Worm (Caenorhabditis elegans) whole organism, midembryonic: ENCODE results near the gene C06A8.8.

ENCODE experiments used
- T22C8.4 ChIP-seq: fragments of 200-800 bp; sonication (Bioruptor generic); IDR thresholded peaks from 2 replicates; pipeline ENCODE4 v1.3.6; 2022; ENCODE audit warnings: missing genetic modification characterization, missing compliant biosample characterization
- cog-1 ChIP-seq: sonication (generic microtip); optimal IDR thresholded peaks from 2 replicates; lab custom pipeline; 2016; ENCODE audit warnings: missing genetic modification characterization, missing compliant biosample characterization
- flt-1 ChIP-seq: fragments of 200-800 bp; sonication (Bioruptor generic); IDR thresholded peaks from 2 replicates; pipeline ENCODE4 v1.3.6; 2022; ENCODE audit warnings: missing genetic modification characterization, missing compliant biosample characterization
- klf-2 ChIP-seq: fragments of 200-800 bp; sonication (Bioruptor generic); conservative IDR thresholded peaks from 2 replicates; pipeline ENCODE4 v1.3.6; 2022; ENCODE audit warnings: missing genetic modification reagents, missing genetic modification characterization, missing compliant biosample characterization
- med-1 ChIP-seq: sonication (generic microtip); optimal IDR thresholded peaks from 2 replicates; lab custom pipeline; 2017; ENCODE audit warnings: missing genetic modification characterization, mild to moderate bottlenecking, missing compliant biosample characterization, antibody characterized with exemption, missing genetic modification reagents; ENCODE audit not compliant: insufficient read depth
- ref-1 ChIP-seq: fragments of 200-800 bp; sonication (Bioruptor generic); conservative IDR thresholded peaks from 2 replicates; pipeline ENCODE4 v1.3.6; 2022; ENCODE audit warnings: missing genetic modification reagents, missing genetic modification characterization, missing compliant biosample characterization
- tab-1 ChIP-seq: fragments of 200-800 bp; sonication (Bioruptor generic); IDR thresholded peaks from 2 replicates; pipeline ENCODE4 v1.3.6; 2022; ENCODE audit warnings: missing genetic modification characterization, missing compliant biosample characterization
- ztf-23 ChIP-seq: fragments of 200-800 bp; sonication (Bioruptor generic); IDR thresholded peaks from 2 replicates; pipeline ENCODE4 v1.3.6; 2022; ENCODE audit warnings: missing genetic modification reagents, missing genetic modification characterization, missing compliant biosample characterization
- ztf-29 ChIP-seq: fragments of 200-800 bp; sonication (Bioruptor generic); IDR thresholded peaks from 2 replicates; pipeline ENCODE4 v1.3.6; 2022; ENCODE audit warnings: missing genetic modification reagents, missing genetic modification characterization, missing compliant biosample characterization

C06A8.8 gene

DNA sequence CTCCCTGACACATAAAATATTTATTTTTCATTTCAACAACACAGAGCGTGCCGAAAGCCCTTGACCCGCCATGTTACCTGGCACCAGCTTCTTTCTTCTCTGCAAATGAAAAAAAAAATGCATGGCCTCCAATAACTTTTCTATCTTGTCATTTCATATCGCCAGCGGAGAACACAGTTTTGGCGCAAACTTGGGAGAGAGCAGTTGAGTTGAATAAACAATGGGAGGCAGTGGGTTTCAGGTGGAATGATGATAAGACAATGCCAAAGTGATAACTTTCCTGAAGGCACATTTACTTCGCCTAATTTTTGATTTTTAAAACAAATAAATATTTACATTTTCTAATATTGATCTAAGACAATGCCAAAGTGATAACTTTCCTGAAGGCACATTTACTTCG lies 29.4 kb upstream of the C06A8.8 start:
- TF ChIP-seq ref-1 (GFP tag; lab: Robert Waterston, UW) (no peak), cog-1 (tag; lab: Kevin White, UChicago) (no peak), klf-2 (GFP tag; lab: Robert Waterston, UW) (no peak), ztf-29 (no peak), ztf-23 (no peak), tab-1 (GFP tag; lab: Robert Waterston, UW) (no peak), med-1 (GFP tag; lab: Kevin White, UChicago) (no peak), T22C8.4 (no peak), flt-1 (GFP tag; lab: Robert Waterston, UW) (no peak)

DNA sequence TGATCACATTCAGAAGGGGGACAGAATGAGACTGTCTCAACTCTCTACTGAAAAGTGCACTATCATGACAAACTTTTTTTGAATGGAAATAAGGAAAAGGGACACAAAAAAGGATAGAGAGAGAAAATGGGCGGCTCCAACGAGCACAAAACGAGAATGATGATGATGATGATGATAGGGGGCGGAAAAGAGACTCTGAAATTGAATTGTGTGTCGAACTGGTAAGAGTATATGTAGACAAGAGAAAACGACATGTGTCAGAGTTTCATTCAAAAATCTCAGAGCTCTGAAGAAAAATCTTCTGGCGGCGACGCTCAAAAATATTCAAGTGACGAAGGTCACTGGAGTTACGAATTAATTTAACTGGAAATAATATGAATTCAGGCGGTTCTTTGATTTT lies 23.5 kb upstream of the C06A8.8 start:
- TF ChIP-seq ztf-23 (no peak), ztf-29 (no peak), klf-2 (GFP tag; lab: Robert Waterston, UW) (no peak), cog-1 (tag; lab: Kevin White, UChicago) (no peak), T22C8.4 (no peak), ref-1 (GFP tag; lab: Robert Waterston, UW) (no peak), med-1 (GFP tag; lab: Kevin White, UChicago) (no peak), tab-1 (GFP tag; lab: Robert Waterston, UW) (no peak), flt-1 (GFP tag; lab: Robert Waterston, UW) (no peak)

DNA sequence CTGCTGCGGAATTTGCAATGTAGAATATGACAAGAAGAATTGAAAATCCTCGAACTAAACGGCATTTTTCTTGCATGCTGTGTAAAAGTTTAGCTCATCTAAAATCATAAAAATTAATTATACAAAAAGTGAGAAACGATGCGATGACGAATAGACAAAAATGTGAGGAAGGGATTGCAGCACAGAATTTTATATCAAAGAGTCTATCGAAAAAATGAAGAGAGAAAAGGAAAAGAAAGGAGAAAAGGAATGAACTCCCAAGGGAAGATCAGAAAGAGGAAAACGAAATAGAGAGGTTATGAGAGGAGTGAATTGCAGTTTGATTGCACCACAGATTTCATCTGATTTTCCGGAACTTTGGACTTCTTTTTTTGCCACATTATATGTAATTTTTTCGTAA lies 22.4 kb upstream of the C06A8.8 start, which contains the start of gene glr-4:
glr-4 (minus strand) TSS at position 101 of the 400 bp plus-strand sequence.
- no peak for TF ChIP-seq T22C8.4
- TF ChIP-seq med-1 (GFP tag; lab: Kevin White, UChicago), result no peak
- TF ChIP-seq ztf-23, result no peak
- TF ChIP-seq klf-2 (GFP tag; lab: Robert Waterston, UW), result no peak

DNA sequence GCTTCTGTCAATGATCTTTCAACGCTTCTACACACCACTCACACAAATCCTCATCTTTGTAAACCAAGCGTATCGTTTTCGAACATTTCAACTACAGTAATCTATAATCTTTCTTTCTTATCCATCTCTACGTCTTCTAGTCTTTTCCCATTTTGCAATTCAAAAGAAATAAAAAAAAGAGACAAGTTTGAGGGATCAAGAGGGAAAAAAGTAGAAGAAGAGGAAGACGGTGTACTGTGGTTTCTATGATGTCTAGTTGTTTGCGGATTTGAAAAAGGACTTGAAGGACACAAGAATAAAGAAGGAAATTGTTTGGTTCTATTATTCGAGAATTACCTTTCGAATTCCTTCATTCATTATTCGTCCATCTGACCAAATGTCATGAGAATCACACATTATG lies 20.7 kb upstream of the C06A8.8 start:
- no peak for TF ChIP-seq flt-1 (GFP tag; lab: Robert Waterston, UW)
- no peak for TF ChIP-seq cog-1 (tag; lab: Kevin White, UChicago)
- no peak for TF ChIP-seq T22C8.4
- TF ChIP-seq ref-1 (GFP tag; lab: Robert Waterston, UW), result no peak
- no peak for TF ChIP-seq tab-1 (GFP tag; lab: Robert Waterston, UW)

DNA sequence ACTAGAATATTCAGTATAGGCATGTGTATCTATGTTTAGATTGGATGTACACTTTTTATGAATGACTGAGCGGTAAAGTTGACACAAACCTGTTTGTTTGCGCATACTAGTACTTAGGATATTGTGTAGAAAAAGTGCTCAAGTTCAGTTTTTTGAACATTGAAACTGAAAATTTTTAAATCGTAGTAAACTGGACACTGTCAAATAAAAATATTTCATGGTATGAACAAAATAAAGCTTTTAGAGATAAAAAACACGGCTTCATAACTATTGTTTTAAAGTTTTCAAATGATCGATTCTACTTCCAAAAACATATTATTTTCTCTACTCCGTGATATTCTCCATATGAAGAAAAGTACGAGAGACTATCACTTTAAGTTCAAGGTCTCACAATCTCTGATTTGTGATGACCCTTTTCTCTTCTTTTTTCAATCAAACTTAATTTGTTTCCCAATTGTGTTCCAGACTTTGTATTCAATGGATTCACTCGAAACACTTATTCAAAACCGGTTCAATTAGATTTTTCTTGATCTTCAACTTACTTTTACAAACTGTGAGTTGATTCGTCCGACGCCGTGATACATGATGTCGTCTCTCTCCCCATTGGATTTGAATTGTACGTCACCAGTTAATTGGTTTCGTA lies 19.7 kb upstream of the C06A8.8 start:
- no peak for TF ChIP-seq flt-1 (GFP tag; lab: Robert Waterston, UW)
- no peak for TF ChIP-seq cog-1 (tag; lab: Kevin White, UChicago)
- TF ChIP-seq T22C8.4, result no peak
- TF ChIP-seq ztf-29, result no peak
- TF ChIP-seq ref-1 (GFP tag; lab: Robert Waterston, UW), result no peak
- TF ChIP-seq tab-1 (GFP tag; lab: Robert Waterston, UW), result no peak
- TF ChIP-seq med-1 (GFP tag; lab: Kevin White, UChicago), result no peak
- no peak for TF ChIP-seq ztf-23
- no peak for TF ChIP-seq klf-2 (GFP tag; lab: Robert Waterston, UW)

DNA sequence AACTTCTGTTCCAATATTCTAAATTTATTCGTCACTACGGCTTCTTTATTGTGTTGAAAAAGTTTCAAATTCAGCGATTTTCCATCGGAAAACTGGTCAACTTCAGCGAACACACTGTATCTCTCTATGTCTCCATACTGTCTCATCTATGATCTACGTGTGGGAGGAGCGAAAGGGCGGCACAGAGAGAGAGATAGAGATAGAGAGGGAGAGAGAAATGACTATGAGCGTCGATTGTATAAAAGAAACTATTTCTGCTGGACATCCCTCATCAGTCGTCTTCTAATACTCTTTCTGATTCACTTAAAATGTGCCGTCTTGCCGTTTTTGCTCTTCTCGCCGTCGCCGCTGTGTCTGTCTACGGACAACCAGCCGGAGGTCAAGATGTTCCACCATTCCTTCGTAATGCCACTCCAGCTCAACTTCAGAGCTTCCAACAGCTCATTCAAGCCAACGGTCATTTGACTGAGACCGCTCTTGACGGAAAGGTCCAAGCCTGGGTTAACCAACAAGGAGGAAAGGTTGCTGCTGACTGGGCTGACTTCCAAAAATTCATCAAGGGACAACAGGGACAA lies 18.6 kb upstream of the C06A8.8 start, which contains the start of gene srlf-1:
srlf-1 (plus strand) TSS at position 268 of the 575 bp plus-strand sequence.
- TF ChIP-seq flt-1 (GFP tag; lab: Robert Waterston, UW), result no peak
- no peak for TF ChIP-seq ztf-23
- no peak for TF ChIP-seq T22C8.4
- no peak for TF ChIP-seq klf-2 (GFP tag; lab: Robert Waterston, UW)
- no peak for TF ChIP-seq tab-1 (GFP tag; lab: Robert Waterston, UW)
- no peak for TF ChIP-seq ref-1 (GFP tag; lab: Robert Waterston, UW)
- TF ChIP-seq med-1 (GFP tag; lab: Kevin White, UChicago), result no peak
- TF ChIP-seq cog-1 (tag; lab: Kevin White, UChicago), result no peak
- no peak for TF ChIP-seq ztf-29

DNA sequence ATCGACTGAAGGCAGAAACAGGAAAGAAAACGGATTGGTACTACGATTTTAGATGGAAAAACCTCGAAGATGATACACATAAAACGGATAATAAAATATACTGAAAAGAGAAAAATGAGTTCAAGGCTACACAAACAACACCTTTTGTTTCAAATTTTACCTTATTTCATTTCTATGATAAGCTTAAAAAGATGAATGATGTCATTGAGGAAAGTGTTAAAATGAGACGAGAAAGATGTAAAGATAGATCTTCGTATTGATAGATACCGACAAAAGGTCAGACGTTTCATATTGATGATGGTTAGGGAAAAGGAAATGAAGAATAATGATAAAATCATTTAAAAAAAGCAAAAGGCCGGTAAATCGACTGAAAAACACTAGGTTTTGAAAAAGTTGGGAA lies 17.8 kb upstream of the C06A8.8 start:
- TF ChIP-seq med-1 (GFP tag; lab: Kevin White, UChicago) (no peak), cog-1 (tag; lab: Kevin White, UChicago) (no peak), ref-1 (GFP tag; lab: Robert Waterston, UW) (no peak), ztf-23 (no peak), T22C8.4 (no peak), flt-1 (GFP tag; lab: Robert Waterston, UW) (no peak), ztf-29 (no peak), tab-1 (GFP tag; lab: Robert Waterston, UW) (no peak), klf-2 (GFP tag; lab: Robert Waterston, UW) (no peak)

DNA sequence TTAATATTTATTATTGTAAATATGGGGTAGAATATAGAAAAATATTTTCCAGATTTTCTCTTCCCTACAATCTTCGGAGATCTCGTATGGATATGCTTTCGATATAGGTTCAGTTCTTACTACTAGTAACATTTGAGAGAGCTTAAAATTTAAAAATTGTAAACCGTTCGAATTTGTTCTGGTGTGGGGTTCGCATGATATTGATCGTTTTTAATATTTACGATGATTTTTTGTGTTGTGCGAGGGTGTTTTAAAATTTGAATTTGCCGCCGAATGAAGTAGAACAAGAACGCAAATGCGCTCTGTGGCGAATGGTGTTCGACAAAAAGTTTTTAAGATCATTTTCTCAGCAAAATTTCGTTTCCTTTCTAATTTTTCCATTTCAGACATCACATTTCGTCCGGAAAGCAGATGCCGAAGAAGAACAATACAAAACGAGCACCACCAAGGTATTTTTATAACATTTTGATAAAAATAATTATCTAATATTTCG lies 11.7 kb upstream of the C06A8.8 start, which contains the start of gene skr-17:
skr-17 (plus strand) TSS at position 51 of the 493 bp plus-strand sequence.
- TF ChIP-seq flt-1 (GFP tag; lab: Robert Waterston, UW), result no peak
- TF ChIP-seq ref-1 (GFP tag; lab: Robert Waterston, UW), result no peak
- TF ChIP-seq cog-1 (tag; lab: Kevin White, UChicago), result no peak
- TF ChIP-seq tab-1 (GFP tag; lab: Robert Waterston, UW), result no peak
- TF ChIP-seq ztf-29, result no peak
- no peak for TF ChIP-seq klf-2 (GFP tag; lab: Robert Waterston, UW)
- no peak for TF ChIP-seq T22C8.4
- TF ChIP-seq med-1 (GFP tag; lab: Kevin White, UChicago), result no peak
- TF ChIP-seq ztf-23, result no peak

DNA sequence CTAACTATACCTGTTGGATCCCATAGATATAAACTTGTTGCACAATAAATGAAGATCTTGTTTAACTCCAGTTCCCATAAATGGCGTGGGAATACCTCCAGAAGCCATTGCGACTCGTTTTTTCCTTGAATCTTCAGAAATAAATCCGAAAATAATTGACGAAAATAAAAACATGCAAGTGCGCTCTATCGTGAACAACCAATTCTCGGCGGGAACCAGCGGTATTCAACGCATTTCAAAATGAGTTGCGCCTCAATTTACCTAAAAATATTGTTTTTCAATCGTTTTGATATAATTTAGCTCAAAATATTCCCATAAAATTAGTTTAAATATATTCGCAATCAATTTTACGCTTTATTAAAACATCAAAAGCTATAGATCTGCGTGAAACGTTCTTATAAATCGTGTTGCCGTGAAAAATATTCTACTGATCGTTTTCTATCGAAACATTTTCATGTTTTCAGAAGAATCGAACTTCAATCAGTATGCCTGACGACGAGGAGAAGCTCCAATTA lies 9.3 kb upstream of the C06A8.8 start, which contains the start of the genes snpc-1.1 and spdl-1:
snpc-1.1 (minus strand) TSS at position 200 of the 515 bp plus-strand sequence.
spdl-1 (plus strand) TSS at position 465 of the 515 bp plus-strand sequence.
- no peak for TF ChIP-seq flt-1 (GFP tag; lab: Robert Waterston, UW)
- TF ChIP-seq ref-1 (GFP tag; lab: Robert Waterston, UW), result no peak
- TF ChIP-seq med-1 (GFP tag; lab: Kevin White, UChicago), result no peak
- no peak for TF ChIP-seq cog-1 (tag; lab: Kevin White, UChicago)
- no peak for TF ChIP-seq T22C8.4
- TF ChIP-seq ztf-29, result no peak
- no peak for TF ChIP-seq tab-1 (GFP tag; lab: Robert Waterston, UW)
- TF ChIP-seq klf-2 (GFP tag; lab: Robert Waterston, UW), result no peak
- TF ChIP-seq ztf-23, result no peak
